Worm (Caenorhabditis elegans): ENCODE measurements around the gene Y57G11C.5.

Gene Y57G11C.5

ce11 chrIV:14765336-14765735, at the start of gene Y57G11C.5:
TSS of gene Y57G11C.5 (minus strand) at chrIV:14765436.
- TF ChIP-seq tlp-1 (tag; optimal IDR thresholded peaks at IDR 0.05) (no peak), lin-15B (tag; optimal IDR thresholded peaks at IDR 0.05) (no peak), ces-1 (GFP tag; optimal IDR thresholded peaks at IDR 0.05) (no peak), ztf-11 (tag; optimal IDR thresholded peaks at IDR 0.05) (no peak), nhr-77 (tag; optimal IDR thresholded peaks at IDR 0.05) (no peak), lin-13 (GFP tag; optimal IDR thresholded peaks at IDR 0.05) (no peak), snpc-4 (tag; optimal IDR thresholded peaks at IDR 0.05) (no peak), nhr-20 (tag; optimal IDR thresholded peaks at IDR 0.05) (no peak), mep-1 (tag; optimal IDR thresholded peaks at IDR 0.05) (no peak)

ce11 chrIV:14806903-14807302, 41.7 kb upstream of the Y57G11C.5 start, which contains the start of gene oig-5:
TSS of gene oig-5 (plus strand) at chrIV:14807203.
- TF ChIP-seq mab-9 (GFP tag; IDR thresholded peaks at IDR 0.05) (0 out of 2 replicates have a peak, but pooled peaks have one; percentile 7), ceh-8 (GFP tag; optimal IDR thresholded peaks at IDR 0.05) (peak; percentile 5), aly-2 (tag; optimal IDR thresholded peaks at IDR 0.05) (no peak), fkh-4 (tag; optimal IDR thresholded peaks at IDR 0.05; ENCODE audit: borderline replicate concordance) (no peak)

DNA sequence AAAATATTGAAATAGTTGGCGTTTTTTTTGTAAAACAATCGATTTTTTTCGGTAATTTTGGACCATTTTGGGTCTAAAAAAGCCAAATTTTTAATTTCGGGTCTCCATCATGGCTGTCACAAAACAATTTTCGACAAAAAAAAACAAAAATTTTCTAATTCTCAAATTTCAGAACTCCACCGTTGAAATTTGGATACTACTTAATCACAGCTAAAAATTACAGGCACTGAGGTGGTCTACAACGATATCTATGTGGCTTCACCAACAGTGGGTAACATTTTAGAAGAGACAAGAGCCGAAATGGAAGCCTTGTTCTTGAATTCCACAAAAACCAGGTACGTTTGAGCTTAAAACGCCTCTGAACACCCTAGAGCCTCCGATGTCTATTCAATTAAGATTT, 37.1 kb upstream of the Y57G11C.5 start, which contains the start of gene Y57G11C.1142:
Gene Y57G11C.1142, plus strand, starts transcription at position 301 of the 400 bp plus-strand sequence.
- TF ChIP-seq pqm-1 (tag; optimal IDR thresholded peaks at IDR 0.05): no peak
- TF ChIP-seq sptf-1 (tag; optimal IDR thresholded peaks at IDR 0.05): no peak
- no peak for TF ChIP-seq tlp-1 (tag; optimal IDR thresholded peaks at IDR 0.05)
- no peak for TF ChIP-seq rnt-1 (tag; optimal IDR thresholded peaks at IDR 0.05)
- TF ChIP-seq unc-30 (tag; optimal IDR thresholded peaks at IDR 0.05): no peak
- no peak for TF ChIP-seq vab-15 (tag; optimal IDR thresholded peaks at IDR 0.05)
- TF ChIP-seq ets-5 (GFP tag; IDR thresholded peaks at IDR 0.05): no peak
- TF ChIP-seq ces-1 (GFP tag; optimal IDR thresholded peaks at IDR 0.05): no peak
- no peak for TF ChIP-seq nhr-77 (tag; optimal IDR thresholded peaks at IDR 0.05)
- TF ChIP-seq fkh-4 (tag; optimal IDR thresholded peaks at IDR 0.05; ENCODE audit: borderline replicate concordance): no peak
- TF ChIP-seq mep-1 (tag; optimal IDR thresholded peaks at IDR 0.05): no peak
- TF ChIP-seq mef-2 (tag; optimal IDR thresholded peaks at IDR 0.05): no peak
- TF ChIP-seq pag-3 (tag; optimal IDR thresholded peaks at IDR 0.05; ENCODE audit: borderline replicate concordance, insufficient read depth): no peak
- TF ChIP-seq lin-13 (GFP tag; optimal IDR thresholded peaks at IDR 0.05): no peak
- no peak for TF ChIP-seq mab-9 (GFP tag; IDR thresholded peaks at IDR 0.05)
- no peak for TF ChIP-seq C16A3.4 (tag; optimal IDR thresholded peaks at IDR 0.05)
- TF ChIP-seq xbp-1 (tag; optimal IDR thresholded peaks at IDR 0.05): no peak
- no peak for TF ChIP-seq F16B12.6 (tag; optimal IDR thresholded peaks at IDR 0.05)
- no peak for TF ChIP-seq nhr-47 (tag; optimal IDR thresholded peaks at IDR 0.05)

DNA sequence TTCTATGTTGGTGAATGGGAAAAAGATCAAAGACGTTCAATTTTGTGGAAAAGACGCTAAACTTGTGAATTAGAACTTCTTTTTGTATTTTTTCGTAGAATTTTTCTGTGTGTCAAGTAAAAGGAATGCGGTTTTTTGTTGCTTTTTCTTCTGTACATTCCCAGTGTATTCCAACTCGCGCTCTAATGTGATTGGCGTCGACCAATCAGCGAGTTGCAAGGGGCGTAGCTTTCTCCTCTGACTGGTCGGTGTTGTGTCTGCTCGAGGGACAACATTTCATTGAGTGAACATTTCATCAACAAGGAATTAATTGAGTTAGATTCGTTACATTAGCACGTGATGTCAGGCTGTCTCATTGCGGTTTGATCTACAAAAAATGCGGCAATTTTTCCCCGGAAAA, 35.7 kb upstream of the Y57G11C.5 start:
- TF ChIP-seq nhr-237 (tag; optimal IDR thresholded peaks at IDR 0.05) (no peak), sox-4 (tag; optimal IDR thresholded peaks at IDR 0.05) (no peak), lsy-2 (tag; optimal IDR thresholded peaks at IDR 0.05) (no peak), ama-1 (optimal IDR thresholded peaks at IDR 0.05) (no peak), nhr-20 (tag; optimal IDR thresholded peaks at IDR 0.05) (no peak), nhr-84 (tag; optimal IDR thresholded peaks at IDR 0.05) (no peak), nhr-47 (tag; optimal IDR thresholded peaks at IDR 0.05) (no peak), tbx-2 (tag; optimal IDR thresholded peaks at IDR 0.05) (no peak), jun-1 (tag; optimal IDR thresholded peaks at IDR 0.05) (no peak), lin-13 (GFP tag; optimal IDR thresholded peaks at IDR 0.05) (no peak), mef-2 (tag; optimal IDR thresholded peaks at IDR 0.05) (no peak), ceh-8 (GFP tag; optimal IDR thresholded peaks at IDR 0.05) (no peak), zip-4 (GFP tag; optimal IDR thresholded peaks at IDR 0.05) (no peak), Y116A8C.19 (tag; optimal IDR thresholded peaks at IDR 0.05; ENCODE audit: borderline replicate concordance) (no peak), lin-35 (GFP tag; optimal IDR thresholded peaks at IDR 0.05) (no peak), isw-1 (GFP tag; IDR thresholded peaks at IDR 0.05) (no peak), dpl-1 (GFP tag; optimal IDR thresholded peaks at IDR 0.05) (no peak), snpc-4 (tag; optimal IDR thresholded peaks at IDR 0.05) (no peak), pax-3 (tag; optimal IDR thresholded peaks at IDR 0.05) (no peak)
